Fruit fly (Drosophila melanogaster) whole organism, prepupa: ENCODE measurements around the gene CG43400.

Source experiments
- CG32006 ChIP-seq: fragments of 200-800 bp; sonication (Bioruptor generic); optimal IDR thresholded peaks from 3 replicates; lab custom pipeline; 2017; ENCODE audit warnings: missing biosample characterization, mild to moderate bottlenecking, missing genetic modification characterization
- CG8632 ChIP-seq: fragments of 200-800 bp; sonication (Bioruptor generic); optimal IDR thresholded peaks from 3 replicates; lab custom pipeline; 2016; ENCODE audit warnings: missing biosample characterization, missing genetic modification characterization
- vri ChIP-seq: fragments of 200-800 bp; sonication (Bioruptor generic); optimal IDR thresholded peaks from 3 replicates; lab custom pipeline; 2016; ENCODE audit warnings: missing biosample characterization, mild to moderate bottlenecking, missing genetic modification characterization

- TF ChIP-seq vri (GFP tag; lab: Kevin White, UChicago) (no peak), CG32006 (GFP tag; lab: Kevin White, UChicago) (no peak), CG8632 (GFP tag; lab: Kevin White, UChicago) (no peak)
These were observed 48.4 kb upstream of the CG43400 start, which contains the start of gene CG31897 for dm6 chr2L:8442147-8442546.
